Fruit fly (Drosophila melanogaster) whole organism, embryonic: ENCODE measurements around the gene CG17343.

Experiments
- Ada2b ChIP-seq: fragments of 200-800 bp; sonication (Bioruptor generic); IDR thresholded peaks from 2 replicates; pipeline ENCODE4 v1.3.6; 2022; ENCODE audit warnings: missing biosample characterization, missing genetic modification characterization
- CG10147 ChIP-seq: fragments of 200-800 bp; sonication (Bioruptor generic); optimal IDR thresholded peaks from 2 replicates; lab custom pipeline; 2019; ENCODE audit warnings: missing biosample characterization, mild to moderate bottlenecking, missing genetic modification characterization, moderate library complexity
- CG10462 ChIP-seq: fragments of 200-800 bp; sonication (Bioruptor generic); optimal IDR thresholded peaks from 2 replicates; lab custom pipeline; 2016; ENCODE audit warnings: missing biosample characterization, missing genetic modification characterization
- CG10959 ChIP-seq: fragments of 200-800 bp; sonication (Bioruptor generic); IDR thresholded peaks from 2 replicates; pipeline ENCODE4 v1.3.6; 2022; ENCODE audit warnings: missing biosample characterization, missing genetic modification characterization
- CG11456 ChIP-seq: fragments of 200-800 bp; sonication (Bioruptor generic); IDR thresholded peaks from 3 replicates; pipeline ENCODE4 v1.3.6; 2022; ENCODE audit warnings: missing biosample characterization, missing genetic modification characterization
- CG12071 ChIP-seq: fragments of 200-800 bp; sonication (Bioruptor generic); optimal IDR thresholded peaks from 3 replicates; lab custom pipeline; 2018; ENCODE audit warnings: missing biosample characterization, mild to moderate bottlenecking, missing genetic modification characterization
- CG12236 ChIP-seq: fragments of 200-800 bp; sonication (Bioruptor generic); optimal IDR thresholded peaks from 2 replicates; lab custom pipeline; 2016; ENCODE audit warnings: missing biosample characterization, missing genetic modification characterization
- CG1233 ChIP-seq: fragments of 200-800 bp; sonication (Bioruptor generic); optimal IDR thresholded peaks from 4 replicates; lab custom pipeline; 2018; ENCODE audit warnings: missing biosample characterization, mild to moderate bottlenecking, missing genetic modification characterization
- CG12744 ChIP-seq: fragments of 200-800 bp; sonication (Bioruptor generic); optimal IDR thresholded peaks from 2 replicates; lab custom pipeline; 2016; ENCODE audit warnings: missing biosample characterization, missing genetic modification characterization
- CG13123 ChIP-seq: fragments of 200-800 bp; sonication (Bioruptor generic); optimal IDR thresholded peaks from 2 replicates; lab custom pipeline; 2016; ENCODE audit warnings: missing biosample characterization, missing genetic modification characterization
- CG17802 ChIP-seq: fragments of 200-800 bp; sonication (Bioruptor generic); optimal IDR thresholded peaks from 2 replicates; lab custom pipeline; 2018; ENCODE audit warnings: missing biosample characterization, mild to moderate bottlenecking, missing genetic modification characterization, moderate library complexity
- CG18764 ChIP-seq: fragments of 200-800 bp; sonication (Bioruptor generic); optimal IDR thresholded peaks from 3 replicates; lab custom pipeline; 2016; ENCODE audit warnings: missing biosample characterization, missing genetic modification characterization
- CG2120 ChIP-seq: fragments of 200-800 bp; sonication (Bioruptor generic); optimal IDR thresholded peaks from 3 replicates; lab custom pipeline; 2016; ENCODE audit warnings: missing biosample characterization, missing genetic modification characterization
- CG2875 ChIP-seq: fragments of 200-800 bp; sonication (Bioruptor generic); optimal IDR thresholded peaks from 2 replicates; lab custom pipeline; 2017; ENCODE audit warnings: missing biosample characterization, mild to moderate bottlenecking, missing genetic modification characterization, missing genetic modification reagents
- CG31365 ChIP-seq: fragments of 200-800 bp; sonication (Bioruptor generic); optimal IDR thresholded peaks from 2 replicates; lab custom pipeline; 2018; ENCODE audit warnings: missing biosample characterization, mild to moderate bottlenecking, missing genetic modification characterization
- CG3407 ChIP-seq: fragments of 200-800 bp; sonication (Bioruptor generic); optimal IDR thresholded peaks from 2 replicates; lab custom pipeline; 2018; ENCODE audit warnings: missing biosample characterization, mild to moderate bottlenecking, missing genetic modification characterization
- CG34376 ChIP-seq: fragments of 200-800 bp; sonication (Bioruptor generic); optimal IDR thresholded peaks from 2 replicates; lab custom pipeline; 2018; ENCODE audit warnings: missing biosample characterization, mild to moderate bottlenecking, missing genetic modification characterization
- CG3838 ChIP-seq: fragments of 200-800 bp; sonication (Bioruptor generic); optimal IDR thresholded peaks from 3 replicates; lab custom pipeline; 2016; ENCODE audit warnings: missing biosample characterization, missing genetic modification characterization
- CG4404 ChIP-seq: fragments of 200-800 bp; sonication (Bioruptor generic); IDR thresholded peaks from 2 replicates; pipeline ENCODE4 v1.3.6; 2022; ENCODE audit warnings: missing biosample characterization, missing genetic modification characterization
- CG6654 ChIP-seq: fragments of 200-800 bp; sonication (Bioruptor generic); optimal IDR thresholded peaks from 2 replicates; lab custom pipeline; 2017; ENCODE audit warnings: missing biosample characterization, mild to moderate bottlenecking, missing genetic modification characterization
- CG9215 ChIP-seq: fragments of 200-800 bp; sonication (Bioruptor generic); IDR thresholded peaks from 2 replicates; pipeline ENCODE4 v1.3.6; 2022; ENCODE audit warnings: missing biosample characterization, missing genetic modification characterization
- CG9609 ChIP-seq: fragments of 200-800 bp; sonication (Bioruptor generic); optimal IDR thresholded peaks from 3 replicates; lab custom pipeline; 2016; ENCODE audit warnings: missing biosample characterization, missing genetic modification characterization
- Dip3 ChIP-seq: fragments of 200-800 bp; sonication (Bioruptor generic); optimal IDR thresholded peaks from 3 replicates; lab custom pipeline; 2016; ENCODE audit warnings: missing biosample characterization, missing genetic modification characterization
- Drgx ChIP-seq: fragments of 200-800 bp; sonication (Bioruptor generic); IDR thresholded peaks from 2 replicates; pipeline ENCODE4 v1.3.6; 2022; ENCODE audit warnings: missing biosample characterization, missing genetic modification characterization
- Ets97D ChIP-seq: fragments of 200-800 bp; sonication (Bioruptor generic); optimal IDR thresholded peaks from 3 replicates; lab custom pipeline; 2016; ENCODE audit warnings: missing biosample characterization, missing genetic modification characterization
- Hr39 ChIP-seq: fragments of >200 bp; optimal IDR thresholded peaks from 2 replicates; lab custom pipeline; 2017
- MESR4 ChIP-seq: fragments of 200-800 bp; sonication (Bioruptor generic); optimal IDR thresholded peaks from 2 replicates; lab custom pipeline; 2018; ENCODE audit warnings: missing biosample characterization, mild to moderate bottlenecking, missing genetic modification characterization, moderate library complexity
- Med ChIP-seq: fragments of 200-800 bp; sonication (Bioruptor generic); peaks from one replicate; lab custom pipeline; 2016; ENCODE audit warnings: missing biosample characterization, missing genetic modification characterization, mild to moderate bottlenecking, inconsistent platforms, moderate library complexity
- Mrtf ChIP-seq: fragments of 200-800 bp; sonication (Bioruptor generic); IDR thresholded peaks from 3 replicates; pipeline ENCODE4 v1.3.6; 2022; ENCODE audit warnings: missing biosample characterization, missing genetic modification characterization
- NFAT ChIP-seq: fragments of 200-800 bp; sonication (Bioruptor generic); IDR thresholded peaks from 2 replicates; pipeline ENCODE4 v1.3.6; 2022; ENCODE audit warnings: missing biosample characterization, missing genetic modification characterization
- Rfx ChIP-seq: fragments of 200-800 bp; sonication (Bioruptor generic); IDR thresholded peaks from 2 replicates; pipeline ENCODE4 v1.3.6; 2022; ENCODE audit warnings: missing biosample characterization, missing genetic modification characterization
- Ssrp ChIP-seq: fragments of 200-800 bp; sonication (Bioruptor generic); optimal IDR thresholded peaks from 2 replicates; lab custom pipeline; 2018; ENCODE audit warnings: missing biosample characterization, mild to moderate bottlenecking, missing genetic modification characterization, moderate library complexity
- abd-A ChIP-seq: fragments of 200-800 bp; sonication (Bioruptor generic); optimal IDR thresholded peaks from 3 replicates; lab custom pipeline; 2019; ENCODE audit warnings: missing biosample characterization, mild to moderate bottlenecking, missing genetic modification characterization, moderate library complexity
- ara ChIP-seq: fragments of 200-800 bp; sonication (Bioruptor generic); IDR thresholded peaks from 2 replicates; pipeline ENCODE4 v1.3.6; 2022; ENCODE audit warnings: missing biosample characterization, missing genetic modification characterization
- bbx ChIP-seq: fragments of 200-800 bp; sonication (Bioruptor generic); IDR thresholded peaks from 2 replicates; pipeline ENCODE4 v1.3.6; 2022; ENCODE audit warnings: missing biosample characterization, missing genetic modification characterization; ENCODE audit not compliant: partially characterized antibody
- bsh ChIP-seq, 2 experiments: fragments of 200-800 bp; sonication (Bioruptor generic); optimal IDR thresholded peaks; 2 replicates each; lab custom pipeline; 2017 to 2018; ENCODE audit warnings: mild to moderate bottlenecking in 2 of 2, missing biosample characterization in 2 of 2, missing genetic modification characterization in 2 of 2, moderate library complexity in 1 of 2
- chinmo ChIP-seq: fragments of 200-800 bp; sonication (Bioruptor generic); IDR thresholded peaks from 4 replicates; pipeline ENCODE4 v1.3.6; 2022; ENCODE audit warnings: missing biosample characterization, missing genetic modification characterization; ENCODE audit not compliant: partially characterized antibody
- en ChIP-seq: fragments of 200-800 bp; sonication (Bioruptor generic); optimal IDR thresholded peaks from 2 replicates; lab custom pipeline; 2016; ENCODE audit warnings: missing biosample characterization, missing genetic modification characterization
- eve ChIP-seq, 2 experiments: fragments of >200 bp; optimal IDR thresholded peaks; 2 replicates each; lab custom pipeline; 2017; ENCODE audit warnings: missing biosample characterization in 2 of 2, missing genetic modification characterization in 2 of 2
- fd96Cb ChIP-seq: fragments of 200-800 bp; sonication (Bioruptor generic); optimal IDR thresholded peaks from 2 replicates; lab custom pipeline; 2018; ENCODE audit warnings: missing biosample characterization, mild to moderate bottlenecking, missing genetic modification characterization, moderate library complexity
- fu2 ChIP-seq: fragments of 200-800 bp; sonication (Bioruptor generic); optimal IDR thresholded peaks from 2 replicates; lab custom pipeline; 2016; ENCODE audit warnings: missing biosample characterization, missing genetic modification characterization
- gce ChIP-seq: fragments of 200-800 bp; sonication (Bioruptor generic); IDR thresholded peaks from 3 replicates; pipeline ENCODE4 v1.3.6; 2022; ENCODE audit warnings: missing biosample characterization, missing genetic modification characterization
- h ChIP-seq: fragments of >200 bp; optimal IDR thresholded peaks from 2 replicates; lab custom pipeline; 2017
- lab ChIP-seq: fragments of 200-800 bp; sonication (Bioruptor generic); optimal IDR thresholded peaks from 3 replicates; lab custom pipeline; 2017; ENCODE audit warnings: missing biosample characterization, missing genetic modification characterization, mild to moderate bottlenecking, moderate library complexity, missing genetic modification reagents
- lbe ChIP-seq: fragments of 200-800 bp; sonication (Bioruptor generic); optimal IDR thresholded peaks from 2 replicates; lab custom pipeline; 2016; ENCODE audit warnings: missing biosample characterization, mild to moderate bottlenecking, missing genetic modification characterization
- org-1 ChIP-seq: fragments of 200-800 bp; sonication (Bioruptor generic); optimal IDR thresholded peaks from 2 replicates; lab custom pipeline; 2017; ENCODE audit warnings: missing biosample characterization, missing genetic modification characterization
- pb ChIP-seq: fragments of 200-800 bp; sonication (Bioruptor generic); optimal IDR thresholded peaks from 3 replicates; lab custom pipeline; 2016; ENCODE audit warnings: missing biosample characterization, missing genetic modification characterization
- pros ChIP-seq: fragments of 200-800 bp; sonication (Bioruptor generic); optimal IDR thresholded peaks from 3 replicates; lab custom pipeline; 2019; ENCODE audit warnings: missing biosample characterization, mild to moderate bottlenecking, missing genetic modification characterization, moderate library complexity
- sd ChIP-seq: fragments of 200-800 bp; sonication (Bioruptor generic); optimal IDR thresholded peaks from 3 replicates; lab custom pipeline; 2018; ENCODE audit warnings: missing biosample characterization, mild to moderate bottlenecking, missing genetic modification characterization, moderate library complexity
- sisA ChIP-seq: fragments of 200-800 bp; sonication (Bioruptor generic); IDR thresholded peaks from 2 replicates; pipeline ENCODE4 v1.3.6; 2022; ENCODE audit warnings: missing biosample characterization, missing genetic modification characterization
- tap ChIP-seq: fragments of 200-800 bp; optimal IDR thresholded peaks from 3 replicates; lab custom pipeline; 2019; ENCODE audit warnings: missing biosample characterization, mild to moderate bottlenecking, missing genetic modification characterization, moderate library complexity
- trh ChIP-seq: fragments of 200-800 bp; sonication (Bioruptor generic); optimal IDR thresholded peaks from 2 replicates; lab custom pipeline; 2016; ENCODE audit warnings: missing biosample characterization, missing genetic modification characterization
- zf30C ChIP-seq: fragments of 200-800 bp; sonication (Bioruptor generic); optimal IDR thresholded peaks from 3 replicates; lab custom pipeline; 2018; ENCODE audit warnings: missing biosample characterization, mild to moderate bottlenecking, missing genetic modification characterization

CG17343 gene

DNA sequence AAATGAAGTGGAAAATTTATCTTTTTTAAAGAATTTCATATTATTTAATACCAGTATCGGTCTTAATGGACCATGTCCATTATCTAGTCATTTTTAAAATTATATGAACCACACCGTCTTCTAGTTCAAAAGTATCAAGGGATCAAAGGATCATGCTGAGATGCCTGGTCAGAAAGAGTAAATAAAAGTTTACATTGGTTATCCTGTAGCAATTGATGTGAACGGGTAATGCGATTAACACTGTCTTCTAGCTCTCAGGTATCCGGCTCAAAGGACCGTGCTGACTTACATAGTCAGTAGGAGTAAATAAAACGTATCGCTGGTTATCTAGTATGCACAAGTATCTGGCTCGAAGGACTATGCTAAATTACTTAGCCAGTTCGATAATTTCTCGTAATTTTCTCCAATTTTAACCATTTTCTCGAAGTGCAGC, 45.6 kb upstream of the CG17343 start (continued):
- TF ChIP-seq lbe (GFP tag; lab: Kevin White, UChicago) (no peak), pb (GFP tag; lab: Kevin White, UChicago) (no peak), CG11456 (no peak), Mrtf (no peak), Drgx (GFP tag; lab: Robert Waterston, UW) (no peak), sisA (no peak), CG10462 (GFP tag; lab: Kevin White, UChicago) (no peak), trh (GFP tag; lab: Kevin White, UChicago) (no peak), Rfx (GFP tag; lab: Robert Waterston, UW) (no peak), Ssrp (no peak), CG12744 (GFP tag; lab: Kevin White, UChicago) (no peak), eve (GFP tag; optimal IDR thresholded peaks at IDR 0.05; lab: Kevin White, UChicago) (no peak), CG18764 (no peak), chinmo (no peak), tap (tag; lab: Kevin White, UChicago) (no peak), CG3407 (no peak), sd (tag; lab: Kevin White, UChicago) (no peak), CG12236 (GFP tag; lab: Kevin White, UChicago) (no peak), ara (GFP tag; lab: Robert Waterston, UW) (no peak), CG10959 (GFP tag; lab: Robert Waterston, UW) (no peak), CG4404 (GFP tag; lab: Robert Waterston, UW) (no peak), en (GFP tag; lab: Kevin White, UChicago) (no peak), fd96Cb (tag; lab: Kevin White, UChicago) (peak; percentile 15), CG9609 (GFP tag; lab: Kevin White, UChicago) (no peak), Hr39 (lab: Kevin White, UChicago) (no peak), CG6654 (no peak), MESR4 (GFP tag; lab: Kevin White, UChicago) (no peak), bsh (GFP tag; optimal IDR thresholded peaks at IDR 0.05; lab: Kevin White, UChicago) (no peak), CG13123 (GFP tag; lab: Kevin White, UChicago) (no peak), CG2120 (GFP tag; lab: Kevin White, UChicago) (peak; percentile 66), CG3838 (GFP tag; lab: Kevin White, UChicago) (no peak), CG1233 (GFP tag; lab: Kevin White, UChicago) (peak; percentile 37), CG2875 (no peak), fu2 (GFP tag; lab: Kevin White, UChicago) (no peak), CG10147 (GFP tag; lab: Kevin White, UChicago) (peak; percentile 41), org-1 (GFP tag; lab: Kevin White, UChicago) (peak; percentile 8), Ets97D (GFP tag; lab: Kevin White, UChicago) (no peak), CG31365 (tag; lab: Kevin White, UChicago) (no peak), gce (GFP tag; lab: Robert Waterston, UW) (no peak), CG9215 (peak; percentile 33; the same call in 1 of the 2 replicates), Dip3 (GFP tag; lab: Kevin White, UChicago) (no peak), lab (GFP tag; lab: Kevin White, UChicago) (peak; percentile 33), h (no peak), CG34376 (GFP tag; lab: Kevin White, UChicago) (peak; percentile 34), zf30C (GFP tag; lab: Kevin White, UChicago) (no peak), abd-A (no peak), CG12071 (GFP tag; lab: Kevin White, UChicago) (no peak), pros (GFP tag; lab: Kevin White, UChicago) (no peak), bbx (no peak), Med (GFP tag; lab: Kevin White, UChicago) (no peak), Ada2b (no peak), CG17802 (tag; lab: Kevin White, UChicago) (no peak), NFAT (GFP tag; lab: Robert Waterston, UW) (no peak)
